Worm (Caenorhabditis elegans) whole organism, L4/young adult: Measurements from ENCODE around the gene cest-35.1.

ENCODE experiments used
- W03F9.2 ChIP-seq: fragments of 150-350 bp; optimal IDR thresholded peaks from 2 replicates; lab custom pipeline; 2014; ENCODE audit warnings: missing biosample characterization, missing genetic modification characterization
- dao-5 ChIP-seq: sonication (generic microtip); optimal IDR thresholded peaks from 2 replicates; lab custom pipeline; 2016; ENCODE audit warnings: missing genotype, missing genetic modification characterization, moderate library complexity, missing compliant biosample characterization
- him-1 ChIP-seq: sonication (generic microtip); optimal IDR thresholded peaks from 2 replicates; lab custom pipeline; 2016; ENCODE audit warnings: missing genotype, missing genetic modification reagents, missing genetic modification characterization, missing compliant biosample characterization

cest-35.1 gene

ce11 chrV:5243036-5243435 lies at the start of gene cest-35.1:
cest-35.1 (minus strand) TSS chrV:5243136.
- no peak for TF ChIP-seq him-1 (tag; lab: Kevin White, UChicago)
- TF ChIP-seq W03F9.2 (tag; lab: Kevin White, UChicago): no peak
- TF ChIP-seq dao-5 (tag; lab: Kevin White, UChicago): no peak

- TF ChIP-seq W03F9.2 (tag; lab: Kevin White, UChicago) (no peak), dao-5 (tag; lab: Kevin White, UChicago) (no peak), him-1 (tag; lab: Kevin White, UChicago) (no peak)
These were observed 45.7 kb upstream of the cest-35.1 start for ce11 chrV:5288676-5289075.

- no peak for TF ChIP-seq him-1 (tag; lab: Kevin White, UChicago)
These were observed 44.3 kb upstream of the cest-35.1 start, which contains the start of gene Y49G5A.1 for ce11 chrV:5287273-5287672. Y49G5A.1 (minus strand) TSS chrV:5287373.

DNA sequence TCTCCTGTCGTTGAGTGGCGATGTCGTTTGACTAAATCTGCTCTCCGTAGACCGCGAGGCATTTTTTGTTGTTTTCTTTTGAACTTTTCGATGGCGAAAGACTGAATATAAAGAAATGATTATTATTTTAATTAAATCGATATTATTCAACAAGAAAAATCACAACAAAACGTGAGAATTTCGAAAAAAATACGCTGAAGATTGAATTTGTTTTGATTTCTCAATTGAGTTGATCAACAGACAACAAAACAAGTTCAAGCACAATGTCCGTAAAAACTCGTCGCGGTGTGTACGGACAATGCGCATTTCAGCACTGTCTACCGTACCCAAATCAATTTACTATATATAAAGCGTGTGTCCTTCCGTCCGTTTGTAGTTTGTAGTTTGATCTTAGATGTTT lies 35.1 kb upstream of the cest-35.1 start, which contains the start of gene B0238.9:
Gene B0238.9, minus strand, starts transcription at position 101 of the 400 bp plus-strand sequence.
- TF ChIP-seq him-1 (tag; lab: Kevin White, UChicago) (no peak), W03F9.2 (tag; lab: Kevin White, UChicago) (no peak), dao-5 (tag; lab: Kevin White, UChicago) (no peak)

ce11 chrV:5275426-5276007 lies 32.6 kb upstream of the cest-35.1 start:
- no peak for TF ChIP-seq dao-5 (tag; lab: Kevin White, UChicago)
- no peak for TF ChIP-seq W03F9.2 (tag; lab: Kevin White, UChicago)

ce11 chrV:5274974-5275373 lies 32.0 kb upstream of the cest-35.1 start:
- TF ChIP-seq W03F9.2 (tag; lab: Kevin White, UChicago) (peak; percentile 36), him-1 (tag; lab: Kevin White, UChicago) (no peak)

DNA sequence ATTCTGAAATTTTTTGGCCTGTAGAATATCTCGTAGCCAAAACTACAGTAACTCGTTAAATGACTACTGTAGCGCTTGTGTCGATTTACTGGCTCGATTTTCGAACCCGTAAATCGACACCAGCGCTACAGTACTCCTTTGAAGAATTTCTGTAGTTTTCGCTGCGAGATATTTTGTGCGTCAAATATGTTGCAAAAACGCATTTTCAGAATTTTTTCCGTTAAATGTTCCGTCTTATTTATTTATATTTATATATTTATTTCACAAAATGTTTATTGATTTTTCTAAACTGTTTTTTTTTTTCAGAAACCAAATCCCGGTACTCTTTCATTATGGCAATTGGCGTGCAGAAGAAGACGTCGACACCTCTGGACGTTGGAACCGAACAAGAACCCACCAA lies 30.8 kb upstream of the cest-35.1 start, which contains the start of gene natc-2:
Gene natc-2, plus strand, starts transcription at position 301 of the 400 bp plus-strand sequence.
- no peak for TF ChIP-seq him-1 (tag; lab: Kevin White, UChicago)
- TF ChIP-seq dao-5 (tag; lab: Kevin White, UChicago): no peak
- TF ChIP-seq W03F9.2 (tag; lab: Kevin White, UChicago): no peak

DNA sequence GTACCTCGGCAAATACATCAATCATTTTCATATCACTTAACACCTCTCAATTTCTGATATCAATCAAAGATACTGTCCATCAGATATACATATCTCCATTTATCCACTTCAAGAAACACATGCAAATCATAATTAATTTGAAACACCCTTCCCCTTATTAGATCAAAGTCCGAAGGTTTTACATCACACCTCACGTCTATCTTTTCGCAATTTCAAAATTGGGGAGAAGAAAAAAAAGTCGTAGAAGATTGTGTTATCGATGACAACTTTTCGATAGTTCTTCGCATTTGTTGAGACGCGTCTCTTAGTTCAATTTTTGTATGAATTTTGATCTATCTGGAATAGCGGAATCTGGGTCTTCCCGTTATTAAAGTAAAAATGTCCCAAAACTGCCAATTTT lies 30.3 kb upstream of the cest-35.1 start:
- TF ChIP-seq W03F9.2 (tag; lab: Kevin White, UChicago): no peak
- TF ChIP-seq dao-5 (tag; lab: Kevin White, UChicago): no peak
- TF ChIP-seq him-1 (tag; lab: Kevin White, UChicago): no peak

ce11 chrV:5272619-5273074 lies 29.7 kb upstream of the cest-35.1 start:
- no peak for TF ChIP-seq dao-5 (tag; lab: Kevin White, UChicago)
- no peak for TF ChIP-seq him-1 (tag; lab: Kevin White, UChicago)
- TF ChIP-seq W03F9.2 (tag; lab: Kevin White, UChicago): no peak

- TF ChIP-seq W03F9.2 (tag; lab: Kevin White, UChicago): no peak
- TF ChIP-seq dao-5 (tag; lab: Kevin White, UChicago): no peak
- TF ChIP-seq him-1 (tag; lab: Kevin White, UChicago): no peak
These were observed 29.1 kb upstream of the cest-35.1 start for ce11 chrV:5272034-5272433.

DNA sequence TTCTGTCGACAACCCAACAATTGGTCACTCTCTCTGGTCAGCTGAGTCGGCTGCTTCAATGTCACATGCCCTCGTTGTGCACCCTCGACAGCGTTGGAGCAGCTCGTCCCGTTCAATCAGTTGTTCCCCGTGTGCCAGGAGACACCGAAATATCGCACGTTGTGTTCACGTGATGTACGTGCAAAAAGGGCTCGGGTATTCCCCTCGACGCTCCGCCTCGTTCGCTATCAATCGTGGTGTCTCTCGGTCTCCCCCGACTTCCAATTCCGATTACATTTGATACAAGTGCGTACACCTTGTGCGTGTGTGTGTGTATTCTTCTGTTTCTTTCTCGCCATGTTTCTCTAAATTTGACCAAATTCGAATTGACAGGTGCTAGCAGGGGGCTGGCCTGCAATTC lies 28.6 kb upstream of the cest-35.1 start:
- TF ChIP-seq dao-5 (tag; lab: Kevin White, UChicago) (no peak), W03F9.2 (tag; lab: Kevin White, UChicago) (no peak), him-1 (tag; lab: Kevin White, UChicago) (no peak)

- TF ChIP-seq him-1 (tag; lab: Kevin White, UChicago) (no peak), W03F9.2 (tag; lab: Kevin White, UChicago) (no peak), dao-5 (tag; lab: Kevin White, UChicago) (no peak)
These were observed 26.1 kb upstream of the cest-35.1 start, which contains the start of gene penr-1 for ce11 chrV:5269024-5269535. penr-1 (plus strand) TSS chrV:5269485.

ce11 chrV:5265581-5265980 lies 22.6 kb upstream of the cest-35.1 start, which contains the start of the genes srt-69 and B0238.12:
srt-69 (minus strand) TSS chrV:5265681.
B0238.12 (plus strand) TSS chrV:5265844.
- TF ChIP-seq W03F9.2 (tag; lab: Kevin White, UChicago): no peak
- no peak for TF ChIP-seq dao-5 (tag; lab: Kevin White, UChicago)
- no peak for TF ChIP-seq him-1 (tag; lab: Kevin White, UChicago)

- TF ChIP-seq dao-5 (tag; lab: Kevin White, UChicago) (no peak), W03F9.2 (tag; lab: Kevin White, UChicago) (no peak), him-1 (tag; lab: Kevin White, UChicago) (no peak)
These were observed 20.1 kb upstream of the cest-35.1 start, which contains the start of gene cest-30 for ce11 chrV:5262999-5263398. cest-30 (minus strand) TSS chrV:5263099.
